Worm (Caenorhabditis elegans) whole organism, early embryonic: ENCODE measurements around the gene gcc-2.

Source experiments
- B0310.2 ChIP-seq: sonication (generic microtip); optimal IDR thresholded peaks from 2 replicates; lab custom pipeline; 2016; ENCODE audit warnings: mild to moderate bottlenecking, missing genetic modification characterization, missing compliant biosample characterization
- F13C5.2 ChIP-seq: sonication (generic microtip); optimal IDR thresholded peaks from 2 replicates; lab custom pipeline; 2017; ENCODE audit warnings: mild to moderate bottlenecking, missing genetic modification characterization, inconsistent platforms, missing compliant biosample characterization
- ama-1 ChIP-seq: fragments of 150-350 bp; optimal IDR thresholded peaks from 2 replicates; lab custom pipeline; 2014
- ceh-36 ChIP-seq: sonication (generic microtip); optimal IDR thresholded peaks from 2 replicates; lab custom pipeline; 2016; ENCODE audit warnings: missing genetic modification characterization, inconsistent platforms, missing compliant biosample characterization
- hmbx-1 ChIP-seq: sonication (generic microtip); optimal IDR thresholded peaks from 2 replicates; lab custom pipeline; 2016; ENCODE audit warnings: mild to moderate bottlenecking, missing genetic modification characterization, missing compliant biosample characterization
- pes-1 ChIP-seq: fragments of 200-800 bp; sonication (Bioruptor generic); IDR thresholded peaks from 2 replicates; pipeline ENCODE4 v1.3.6; 2022; ENCODE audit warnings: missing genetic modification reagents, missing genetic modification characterization, missing compliant biosample characterization
- scrt-1 ChIP-seq: fragments of 200-800 bp; sonication (Bioruptor generic); IDR thresholded peaks from 2 replicates; pipeline ENCODE4 v1.3.6; 2022; ENCODE audit warnings: missing genetic modification characterization, missing compliant biosample characterization
- tbx-11 ChIP-seq: fragments of 200-800 bp; sonication (Bioruptor generic); IDR thresholded peaks from 2 replicates; pipeline ENCODE4 v1.3.6; 2022; ENCODE audit warnings: missing genetic modification characterization, missing compliant biosample characterization
- tbx-37 ChIP-seq: fragments of 200-800 bp; sonication (Bioruptor generic); conservative IDR thresholded peaks from 2 replicates; pipeline ENCODE4 v1.3.6; 2022; ENCODE audit warnings: missing genetic modification reagents, missing genetic modification characterization, missing compliant biosample characterization
- tra-4 ChIP-seq: sonication (generic microtip); optimal IDR thresholded peaks from 2 replicates; lab custom pipeline; 2017; ENCODE audit warnings: missing genetic modification characterization, missing compliant biosample characterization

- TF ChIP-seq ama-1 (lab: Kevin White, UChicago), result no peak
- TF ChIP-seq B0310.2 (tag; lab: Kevin White, UChicago), result no peak
- no peak for TF ChIP-seq hmbx-1
- no peak for TF ChIP-seq F13C5.2 (tag; lab: Kevin White, UChicago)
- no peak for TF ChIP-seq pes-1
- TF ChIP-seq ceh-36 (tag; lab: Kevin White, UChicago), result no peak
- TF ChIP-seq tbx-37 (GFP tag; lab: Robert Waterston, UW), result no peak
- no peak for TF ChIP-seq scrt-1
- TF ChIP-seq tra-4 (tag; lab: Kevin White, UChicago), result no peak
- no peak for TF ChIP-seq tbx-11 (GFP tag; lab: Robert Waterston, UW)
Measured at ce11 chrIII:9786776-9787175, 24.8 kb upstream of the gcc-2 start.
